Fruit fly (Drosophila melanogaster) whole organism, embryonic: ENCODE data around the gene CG9044.

ENCODE experiments used
- Atf-2 ChIP-seq: fragments of 200-800 bp; sonication (Bioruptor generic); optimal IDR thresholded peaks from 2 replicates; lab custom pipeline; 2016; ENCODE audit warnings: missing biosample characterization, missing genetic modification characterization
- B-H1 ChIP-seq: fragments of 200-800 bp; sonication (Bioruptor generic); IDR thresholded peaks from 3 replicates; pipeline ENCODE4 v1.3.6; 2022; ENCODE audit warnings: missing biosample characterization, missing genetic modification characterization
- Bteb2 ChIP-seq: fragments of 200-800 bp; sonication (Bioruptor generic); optimal IDR thresholded peaks from 2 replicates; lab custom pipeline; 2016; ENCODE audit warnings: missing biosample characterization, missing genetic modification characterization
- CG10209 ChIP-seq: fragments of 200-800 bp; sonication (Bioruptor generic); optimal IDR thresholded peaks from 3 replicates; lab custom pipeline; 2017; ENCODE audit warnings: missing biosample characterization, mild to moderate bottlenecking, missing genetic modification characterization, missing genetic modification reagents
- CG10431 ChIP-seq: fragments of 200-800 bp; sonication (Bioruptor generic); optimal IDR thresholded peaks from 3 replicates; lab custom pipeline; 2018; ENCODE audit warnings: missing biosample characterization, mild to moderate bottlenecking, missing genetic modification characterization
- CG10462 ChIP-seq: fragments of 200-800 bp; sonication (Bioruptor generic); optimal IDR thresholded peaks from 2 replicates; lab custom pipeline; 2016; ENCODE audit warnings: missing biosample characterization, missing genetic modification characterization
- CG10654 ChIP-seq: fragments of 200-800 bp; sonication (Bioruptor generic); optimal IDR thresholded peaks from 2 replicates; lab custom pipeline; 2016; ENCODE audit warnings: missing biosample characterization, missing genetic modification characterization
- CG11085 ChIP-seq: fragments of 200-800 bp; sonication (Bioruptor generic); IDR thresholded peaks from 2 replicates; pipeline ENCODE4 v1.3.6; 2022; ENCODE audit warnings: missing biosample characterization, missing genetic modification characterization
- CG12104 ChIP-seq: fragments of 200-800 bp; sonication (Bioruptor generic); optimal IDR thresholded peaks from 3 replicates; lab custom pipeline; 2016; ENCODE audit warnings: missing biosample characterization, missing genetic modification characterization
- CG13624 ChIP-seq: fragments of 200-800 bp; sonication (Bioruptor generic); optimal IDR thresholded peaks from 2 replicates; lab custom pipeline; 2016; ENCODE audit warnings: missing biosample characterization, missing genetic modification characterization
- CG14050 ChIP-seq: fragments of 200-800 bp; sonication (Bioruptor generic); IDR thresholded peaks from 3 replicates; pipeline ENCODE4 v1.3.6; 2022; ENCODE audit warnings: missing biosample characterization, missing genetic modification characterization
- CG14710 ChIP-seq: fragments of 200-800 bp; sonication (Bioruptor generic); optimal IDR thresholded peaks from 3 replicates; lab custom pipeline; 2019; ENCODE audit warnings: missing biosample characterization, mild to moderate bottlenecking, missing genetic modification characterization, moderate library complexity
- CG17328 ChIP-seq: fragments of 200-800 bp; sonication (Bioruptor generic); IDR thresholded peaks from 2 replicates; pipeline ENCODE4 v1.3.6; 2022; ENCODE audit warnings: missing biosample characterization, missing genetic modification characterization
- CG1832 ChIP-seq: fragments of 200-800 bp; sonication (Bioruptor generic); optimal IDR thresholded peaks from 2 replicates; lab custom pipeline; 2017; ENCODE audit warnings: missing biosample characterization, mild to moderate bottlenecking, missing genetic modification characterization, inconsistent platforms
- CG2120 ChIP-seq: fragments of 200-800 bp; sonication (Bioruptor generic); optimal IDR thresholded peaks from 3 replicates; lab custom pipeline; 2016; ENCODE audit warnings: missing biosample characterization, missing genetic modification characterization
- CG31441 ChIP-seq: fragments of 200-800 bp; sonication (Bioruptor generic); IDR thresholded peaks from 2 replicates; pipeline ENCODE4 v1.3.6; 2022; ENCODE audit warnings: missing biosample characterization, missing genetic modification characterization
- CG32767 ChIP-seq: fragments of 200-800 bp; sonication (Bioruptor generic); IDR thresholded peaks from 2 replicates; pipeline ENCODE4 v1.3.6; 2022; ENCODE audit warnings: missing biosample characterization, missing genetic modification characterization
- CG33213 ChIP-seq: fragments of 200-800 bp; sonication (Bioruptor generic); optimal IDR thresholded peaks from 3 replicates; lab custom pipeline; 2016; ENCODE audit warnings: missing biosample characterization, missing genetic modification characterization
- CG33557 ChIP-seq: fragments of 200-800 bp; sonication (Bioruptor generic); optimal IDR thresholded peaks from 2 replicates; lab custom pipeline; 2019; ENCODE audit warnings: missing biosample characterization, mild to moderate bottlenecking, missing genetic modification characterization, moderate library complexity
- CG4360 ChIP-seq: fragments of 200-800 bp; sonication (Bioruptor generic); IDR thresholded peaks from 2 replicates; pipeline ENCODE4 v1.3.6; 2022; ENCODE audit warnings: missing biosample characterization, missing genetic modification characterization
- CG6765 ChIP-seq: fragments of 200-800 bp; sonication (Bioruptor generic); optimal IDR thresholded peaks from 3 replicates; lab custom pipeline; 2017; ENCODE audit warnings: missing biosample characterization, mild to moderate bottlenecking, missing genetic modification characterization
- CG7839 ChIP-seq: fragments of 200-800 bp; sonication (Bioruptor generic); optimal IDR thresholded peaks from 3 replicates; lab custom pipeline; 2018; ENCODE audit warnings: missing biosample characterization, mild to moderate bottlenecking, missing genetic modification characterization, moderate library complexity
- CG7928 ChIP-seq: fragments of 200-800 bp; sonication (Bioruptor generic); optimal IDR thresholded peaks from 2 replicates; lab custom pipeline; 2017; ENCODE audit warnings: missing biosample characterization, mild to moderate bottlenecking, missing genetic modification characterization
- CTCF ChIP-seq: fragments of 200-800 bp; sonication (Bioruptor generic); optimal IDR thresholded peaks from 2 replicates; lab custom pipeline; 2017; ENCODE audit warnings: missing biosample characterization, mild to moderate bottlenecking, missing genetic modification characterization, moderate library complexity
- D ChIP-seq, 2 experiments: fragments of 200-800 bp in 1 of 2; fragments of >200 bp in 1 of 2; sonication (Bioruptor generic) in 1 of 2; optimal IDR thresholded peaks; 2 replicates in 1 of 2; 3 replicates in 1 of 2; lab custom pipeline; 2017; ENCODE audit warnings: mild to moderate bottlenecking in 1 of 2, missing biosample characterization in 1 of 2, missing genetic modification characterization in 1 of 2, missing genetic modification reagents in 1 of 2
- D19A ChIP-seq: fragments of 200-800 bp; optimal IDR thresholded peaks from 3 replicates; lab custom pipeline; 2019; ENCODE audit warnings: missing biosample characterization, mild to moderate bottlenecking, missing genetic modification characterization, moderate library complexity
- Dip2 ChIP-seq: fragments of 200-800 bp; sonication (Bioruptor generic); IDR thresholded peaks from 2 replicates; pipeline ENCODE4 v1.3.6; 2022; ENCODE audit warnings: missing biosample characterization, missing genetic modification characterization
- Hand ChIP-seq: fragments of 200-800 bp; sonication (Bioruptor generic); optimal IDR thresholded peaks from 2 replicates; lab custom pipeline; 2017; ENCODE audit warnings: mild to moderate bottlenecking, missing biosample characterization, missing genetic modification reagents, missing genetic modification characterization
- Sry-β ChIP-seq: fragments of 200-800 bp; sonication (Bioruptor generic); optimal IDR thresholded peaks from 2 replicates; lab custom pipeline; 2018; ENCODE audit warnings: missing biosample characterization, mild to moderate bottlenecking, missing genetic modification characterization, moderate library complexity
- abd-A ChIP-seq: fragments of 200-800 bp; sonication (Bioruptor generic); optimal IDR thresholded peaks from 3 replicates; lab custom pipeline; 2019; ENCODE audit warnings: missing biosample characterization, mild to moderate bottlenecking, missing genetic modification characterization, moderate library complexity
- ash1 ChIP-seq: fragments of 200-800 bp; sonication (Bioruptor generic); optimal IDR thresholded peaks from 2 replicates; lab custom pipeline; 2018; ENCODE audit warnings: missing biosample characterization, mild to moderate bottlenecking, missing genetic modification characterization
- bsh ChIP-seq, 2 experiments: fragments of 200-800 bp; sonication (Bioruptor generic); optimal IDR thresholded peaks; 2 replicates each; lab custom pipeline; 2017 to 2018; ENCODE audit warnings: mild to moderate bottlenecking in 2 of 2, missing biosample characterization in 2 of 2, missing genetic modification characterization in 2 of 2, moderate library complexity in 1 of 2
- cad ChIP-seq: fragments of >200 bp; optimal IDR thresholded peaks from 2 replicates; lab custom pipeline; 2017; ENCODE audit warnings: missing biosample characterization, missing genetic modification characterization
- cato ChIP-seq: fragments of 200-800 bp; sonication (Bioruptor generic); optimal IDR thresholded peaks from 2 replicates; lab custom pipeline; 2016; ENCODE audit warnings: missing biosample characterization, missing genetic modification characterization, borderline replicate concordance
- danr ChIP-seq: fragments of 200-800 bp; sonication (Bioruptor generic); IDR thresholded peaks from 2 replicates; pipeline ENCODE4 v1.3.6; 2022; ENCODE audit warnings: missing biosample characterization, missing genetic modification characterization
- dm ChIP-seq: fragments of 200-800 bp; sonication (Bioruptor generic); optimal IDR thresholded peaks from 3 replicates; lab custom pipeline; 2016; ENCODE audit warnings: missing biosample characterization, missing genetic modification characterization
- ewg ChIP-seq: fragments of 200-800 bp; sonication (Bioruptor generic); optimal IDR thresholded peaks from 3 replicates; lab custom pipeline; 2017; ENCODE audit warnings: mild to moderate bottlenecking, missing biosample characterization, missing genetic modification reagents, missing genetic modification characterization
- fru ChIP-seq: fragments of >200 bp; optimal IDR thresholded peaks from 2 replicates; lab custom pipeline; 2017
- gem ChIP-seq: fragments of 200-800 bp; sonication (Bioruptor generic); optimal IDR thresholded peaks from 2 replicates; lab custom pipeline; 2019; ENCODE audit warnings: missing biosample characterization, mild to moderate bottlenecking, missing genetic modification characterization, moderate library complexity
- grau ChIP-seq: fragments of 200-800 bp; optimal IDR thresholded peaks from 3 replicates; lab custom pipeline; 2019; ENCODE audit warnings: missing biosample characterization, mild to moderate bottlenecking, missing genetic modification characterization, moderate library complexity
- gro ChIP-seq: fragments of 200-800 bp; sonication (Bioruptor generic); optimal IDR thresholded peaks from 2 replicates; lab custom pipeline; 2016; ENCODE audit warnings: missing biosample characterization, missing genetic modification characterization
- kay ChIP-seq: fragments of 200-800 bp; sonication (Bioruptor generic); optimal IDR thresholded peaks from 2 replicates; lab custom pipeline; 2016; ENCODE audit warnings: missing biosample characterization, missing genetic modification characterization
- klu ChIP-seq: fragments of 200-800 bp; sonication (Bioruptor generic); IDR thresholded peaks from 2 replicates; pipeline ENCODE4 v1.3.6; 2022; ENCODE audit warnings: missing biosample characterization, missing genetic modification characterization
- phol ChIP-seq: fragments of 200-800 bp; sonication (Bioruptor generic); optimal IDR thresholded peaks from 3 replicates; lab custom pipeline; 2018; ENCODE audit warnings: missing biosample characterization, mild to moderate bottlenecking, missing genetic modification characterization, moderate library complexity
- ro ChIP-seq: fragments of 200-800 bp; sonication (Bioruptor generic); IDR thresholded peaks from 2 replicates; pipeline ENCODE4 v1.3.6; 2022; ENCODE audit warnings: missing biosample characterization, missing genetic modification characterization
- scrt ChIP-seq: fragments of 200-800 bp; sonication (Bioruptor generic); optimal IDR thresholded peaks from 2 replicates; lab custom pipeline; 2018; ENCODE audit warnings: missing biosample characterization, mild to moderate bottlenecking, missing genetic modification characterization, moderate library complexity
- shn ChIP-seq: fragments of 200-800 bp; sonication (Bioruptor generic); optimal IDR thresholded peaks from 3 replicates; lab custom pipeline; 2016; ENCODE audit warnings: missing biosample characterization, missing genetic modification characterization
- sisA ChIP-seq: fragments of 200-800 bp; sonication (Bioruptor generic); IDR thresholded peaks from 2 replicates; pipeline ENCODE4 v1.3.6; 2022; ENCODE audit warnings: missing biosample characterization, missing genetic modification characterization
- unc-4 ChIP-seq: fragments of 200-800 bp; sonication (Bioruptor generic); IDR thresholded peaks from 2 replicates; pipeline ENCODE4 v1.3.6; 2022; ENCODE audit warnings: missing biosample characterization, missing genetic modification characterization; ENCODE audit not compliant: partially characterized antibody
- unpg ChIP-seq: fragments of 200-800 bp; sonication (Bioruptor generic); optimal IDR thresholded peaks from 3 replicates; lab custom pipeline; 2018; ENCODE audit warnings: missing biosample characterization, mild to moderate bottlenecking, missing genetic modification characterization, moderate library complexity
- z ChIP-seq: fragments of 200-800 bp; sonication (Bioruptor generic); IDR thresholded peaks from 3 replicates; pipeline ENCODE4 v1.3.6; 2022; ENCODE audit warnings: missing biosample characterization, missing genetic modification characterization

Gene CG9044

dm6 chr2L:5974122-5974521, 24.9 kb downstream of the CG9044 start (continued):
- TF ChIP-seq grau (peak; percentile 30), D19A (no peak), cad (no peak), gem (tag; lab: Kevin White, UChicago) (peak; percentile 59), CG10654 (GFP tag; lab: Kevin White, UChicago) (peak; percentile 47), unpg (GFP tag; lab: Kevin White, UChicago) (peak; percentile 55), CG1832 (GFP tag; lab: Kevin White, UChicago) (no peak), CG32767 (peak; percentile 48; the same call in 1 of the 2 replicates), Sry-β (GFP tag; lab: Kevin White, UChicago) (no peak), CG14050 (GFP tag; lab: Robert Waterston, UW) (peak; percentile 41; the same call in 1 of the 3 replicates), ro (GFP tag; lab: Robert Waterston, UW) (no peak), dm (GFP tag; lab: Kevin White, UChicago) (no peak), shn (GFP tag; lab: Kevin White, UChicago) (no peak), gro (GFP tag; lab: Kevin White, UChicago) (no peak), CG33213 (GFP tag; lab: Kevin White, UChicago) (no peak), unc-4 (no peak), bsh (GFP tag; optimal IDR thresholded peaks at IDR 0.05; lab: Kevin White, UChicago) (peak in 1 of 2 experiments; percentile 55), CG4360 (0 out of 2 replicates have a peak, but pooled peaks have one; percentile 20), CG10431 (GFP tag; lab: Kevin White, UChicago) (peak; percentile 40), cato (no peak), abd-A (peak; percentile 68), Hand (GFP tag; lab: Kevin White, UChicago) (peak; percentile 34), CG10209 (peak; percentile 74), danr (GFP tag; lab: Robert Waterston, UW) (no peak), Bteb2 (GFP tag; lab: Kevin White, UChicago) (no peak), ash1 (GFP tag; lab: Kevin White, UChicago) (peak; percentile 49), CG12104 (peak; percentile 33), z (GFP tag; lab: Robert Waterston, UW) (peak; percentile 75), CG11085 (GFP tag; lab: Robert Waterston, UW) (no peak), CG17328 (GFP tag; lab: Robert Waterston, UW) (no peak), CG14710 (peak; percentile 43), CG2120 (GFP tag; lab: Kevin White, UChicago) (peak; percentile 37), phol (tag; lab: Kevin White, UChicago) (no peak), CG10462 (GFP tag; lab: Kevin White, UChicago) (no peak), CG7839 (tag; lab: Kevin White, UChicago) (peak; percentile 38), CTCF (GFP tag; lab: Kevin White, UChicago) (no peak), D (optimal IDR thresholded peaks at IDR 0.05; lab: Kevin White, UChicago) (no peak), D (GFP tag; optimal IDR thresholded peaks at IDR 0.05; lab: Kevin White, UChicago) (peak; percentile 46), CG6765 (GFP tag; lab: Kevin White, UChicago) (peak; percentile 80), scrt (peak; percentile 63), fru (lab: Kevin White, UChicago) (no peak), klu (GFP tag; lab: Robert Waterston, UW) (no peak), CG7928 (peak; percentile 45), kay (GFP tag; lab: Kevin White, UChicago) (no peak), ewg (peak; percentile 14), CG13624 (GFP tag; lab: Kevin White, UChicago) (no peak), Dip2 (GFP tag; lab: Robert Waterston, UW) (no peak), CG33557 (GFP tag; lab: Kevin White, UChicago) (peak; percentile 61), CG31441 (GFP tag; lab: Robert Waterston, UW) (peak; percentile 47; the same call in 1 of the 2 replicates), B-H1 (GFP tag; lab: Robert Waterston, UW) (no peak; the same call in 2 of the 3 replicates), sisA (no peak), Atf-2 (no peak)
